Fruit fly (Drosophila melanogaster): ENCODE data around the gene Rph.

Gene Rph

DNA sequence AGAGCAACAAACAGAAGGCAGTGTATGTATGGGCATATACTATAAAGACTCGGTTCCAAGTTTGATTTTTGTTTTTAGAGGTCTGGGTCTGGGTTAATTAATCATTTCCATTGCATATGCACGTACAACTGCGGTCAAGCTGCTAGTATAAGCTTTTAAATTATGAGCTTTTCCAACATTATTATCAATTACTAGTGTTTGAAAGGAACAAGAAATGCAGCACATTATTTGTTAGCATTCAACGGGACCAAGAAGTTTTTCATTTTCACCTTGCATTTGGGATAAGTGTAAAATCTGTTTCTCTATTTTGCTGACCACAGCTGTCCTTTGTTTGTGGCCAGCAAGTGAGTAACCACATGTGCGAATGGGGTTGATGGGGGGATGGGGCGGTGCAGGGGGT is 39.6 kb downstream of the Rph start (continued):
- TF ChIP-seq CG16813 (GFP tag; IDR thresholded peaks at IDR 0.05; ENCODE audit: partially characterized antibody) (no peak), GATAe (GFP tag; conservative IDR thresholded peaks at IDR 0.05) (no peak), ase (GFP tag; IDR thresholded peaks at IDR 0.05) (peak; percentile 23; the same call in 2 of the 3 replicates), CG12659 (GFP tag; optimal IDR thresholded peaks at IDR 0.05) (peak; percentile 9), D19B (GFP tag; optimal IDR thresholded peaks at IDR 0.05) (no peak), Hr78 (GFP tag; optimal IDR thresholded peaks at IDR 0.05) (peak in 1 of 2 experiments; percentile 34), Gug (GFP tag; IDR thresholded peaks at IDR 0.05) (no peak), Max (GFP tag; optimal IDR thresholded peaks at IDR 0.05) (no peak), CG42726 (GFP tag; IDR thresholded peaks at IDR 0.05; ENCODE audit: partially characterized antibody) (no peak), Side (GFP tag; optimal IDR thresholded peaks at IDR 0.05) (no peak), HLH4C (GFP tag; IDR thresholded peaks at IDR 0.05; ENCODE audit: partially characterized antibody) (no peak), CG6813 (GFP tag; optimal IDR thresholded peaks at IDR 0.05) (no peak), TFAM (GFP tag; optimal IDR thresholded peaks at IDR 0.05) (no peak), CG7987 (GFP tag; optimal IDR thresholded peaks at IDR 0.05) (no peak), lmd (GFP tag; IDR thresholded peaks at IDR 0.05) (peak; percentile 44; the same call in 1 of the 2 replicates), CG6654 (GFP tag; optimal IDR thresholded peaks at IDR 0.05) (no peak), Drgx (GFP tag; IDR thresholded peaks at IDR 0.05) (peak; percentile 63), HLH3B (GFP tag; IDR thresholded peaks at IDR 0.05) (peak; percentile 64), E2f2 (GFP tag; IDR thresholded peaks at IDR 0.05) (peak; percentile 15; the same call in 1 of the 2 replicates), CG12744 (GFP tag; optimal IDR thresholded peaks at IDR 0.05) (no peak), caup (GFP tag; optimal IDR thresholded peaks at IDR 0.05; ENCODE audit: severe bottlenecking) (no peak), dmrt11E (tag; optimal IDR thresholded peaks at IDR 0.05) (no peak), Jarid2 (GFP tag; optimal IDR thresholded peaks at IDR 0.05) (no peak), hbn (GFP tag; IDR thresholded peaks at IDR 0.05; ENCODE audit: partially characterized antibody) (no peak), Xrp1 (GFP tag; IDR thresholded peaks at IDR 0.05) (peak; percentile 56), nerfin-1 (tag; optimal IDR thresholded peaks at IDR 0.05) (no peak), gro (GFP tag; optimal IDR thresholded peaks at IDR 0.05) (no peak), dimm (GFP tag; IDR thresholded peaks at IDR 0.05) (no peak), unpg (GFP tag; optimal IDR thresholded peaks at IDR 0.05) (peak; percentile 62), bab2 (GFP tag; optimal IDR thresholded peaks at IDR 0.05) (no peak), aop (GFP tag; IDR thresholded peaks at IDR 0.05) (no peak), CG10274 (GFP tag; optimal IDR thresholded peaks at IDR 0.05) (no peak), tap (tag; optimal IDR thresholded peaks at IDR 0.05) (peak; percentile 44), CG32532 (GFP tag; IDR thresholded peaks at IDR 0.05) (no peak)

Measured in whole organism, embryonic.